Worm (Caenorhabditis elegans) whole organism, young adult: ENCODE data around the gene srbc-33.

ENCODE experiments used
- B0261.1 ChIP-seq: sonication (generic microtip); optimal IDR thresholded peaks from 2 replicates; lab custom pipeline; 2016; ENCODE audit warnings: mild to moderate bottlenecking, missing genetic modification characterization, moderate library complexity, missing compliant biosample characterization
- C06A6.2 ChIP-seq: fragments of 200-800 bp; sonication (Bioruptor generic); conservative IDR thresholded peaks from 2 replicates; pipeline ENCODE4 v1.3.6; 2022; ENCODE audit warnings: missing genetic modification characterization, missing compliant biosample characterization
- F23B12.7 ChIP-seq: sonication (generic microtip); optimal IDR thresholded peaks from 2 replicates; lab custom pipeline; 2017; ENCODE audit warnings: missing genetic modification characterization, mild to moderate bottlenecking, missing compliant biosample characterization, antibody characterized with exemption, moderate library complexity; ENCODE audit not compliant: insufficient read depth
- F39B2.1 ChIP-seq: fragments of 200-800 bp; sonication (Bioruptor generic); IDR thresholded peaks from 2 replicates; pipeline ENCODE4 v1.3.6; 2022; ENCODE audit warnings: missing genetic modification reagents, missing genetic modification characterization, missing compliant biosample characterization
- F57C9.4 ChIP-seq: sonication (generic microtip); optimal IDR thresholded peaks from 2 replicates; lab custom pipeline; 2017; ENCODE audit warnings: mild to moderate bottlenecking, missing genetic modification characterization, missing compliant biosample characterization
- K12H6.12 ChIP-seq: fragments of 200-800 bp; sonication (Bioruptor generic); optimal IDR thresholded peaks from 2 replicates; lab custom pipeline; 2018; ENCODE audit warnings: mild to moderate bottlenecking, missing genetic modification characterization, missing compliant biosample characterization
- T26A5.8 ChIP-seq: sonication (generic microtip); optimal IDR thresholded peaks from 2 replicates; lab custom pipeline; 2016; ENCODE audit warnings: missing genetic modification characterization, missing compliant biosample characterization
- Y53F4B.3 ChIP-seq: fragments of 200-800 bp; sonication (Bioruptor generic); IDR thresholded peaks from 2 replicates; pipeline ENCODE4 v1.3.6; 2022; ENCODE audit warnings: missing genetic modification reagents, missing genetic modification characterization, missing compliant biosample characterization
- Y56A3A.18 ChIP-seq: fragments of 200-800 bp; sonication (Bioruptor generic); IDR thresholded peaks from 2 replicates; pipeline ENCODE4 v1.3.6; 2022; ENCODE audit warnings: missing genetic modification reagents, missing genetic modification characterization, missing compliant biosample characterization
- ZK185.1 ChIP-seq: sonication (generic microtip); optimal IDR thresholded peaks from 2 replicates; lab custom pipeline; 2016; ENCODE audit warnings: mild to moderate bottlenecking, missing genetic modification characterization, missing compliant biosample characterization; ENCODE audit not compliant: poor library complexity, severe bottlenecking
- attf-5 ChIP-seq: fragments of 200-800 bp; sonication (Bioruptor generic); optimal IDR thresholded peaks from 2 replicates; lab custom pipeline; 2018; ENCODE audit warnings: mild to moderate bottlenecking, missing genetic modification characterization, missing compliant biosample characterization
- ccch-3 ChIP-seq: fragments of 200-800 bp; sonication (Bioruptor generic); optimal IDR thresholded peaks from 2 replicates; lab custom pipeline; 2018; ENCODE audit warnings: mild to moderate bottlenecking, missing genetic modification characterization, missing compliant biosample characterization
- cebp-2 ChIP-seq: fragments of 200-800 bp; sonication (Bioruptor generic); IDR thresholded peaks from 2 replicates; pipeline ENCODE4 v1.3.6; 2022; ENCODE audit warnings: missing genetic modification characterization, missing compliant biosample characterization
- ceh-27 ChIP-seq: fragments of 200-800 bp; sonication (Bioruptor generic); optimal IDR thresholded peaks from 2 replicates; lab custom pipeline; 2018; ENCODE audit warnings: mild to moderate bottlenecking, missing genetic modification characterization, moderate library complexity, missing compliant biosample characterization
- ceh-91 ChIP-seq: fragments of 200-800 bp; sonication (Bioruptor generic); IDR thresholded peaks from 2 replicates; pipeline ENCODE4 v1.3.6; 2022; ENCODE audit warnings: missing genetic modification reagents, missing genetic modification characterization, missing compliant biosample characterization
- dox-1 ChIP-seq: fragments of 200-800 bp; sonication (Bioruptor generic); IDR thresholded peaks from 2 replicates; pipeline ENCODE4 v1.3.6; 2022; ENCODE audit warnings: missing genetic modification reagents, missing genetic modification characterization, missing compliant biosample characterization
- efl-1 ChIP-seq: fragments of 150-350 bp; optimal IDR thresholded peaks from 2 replicates; lab custom pipeline; 2014; ENCODE audit warnings: missing biosample characterization, missing genetic modification reagents, missing genetic modification characterization
- fkh-3 ChIP-seq: sonication (generic microtip); optimal IDR thresholded peaks from 2 replicates; lab custom pipeline; 2016; ENCODE audit warnings: mild to moderate bottlenecking, missing genetic modification characterization, missing compliant biosample characterization
- gei-17 ChIP-seq: fragments of 200-800 bp; sonication (Bioruptor generic); optimal IDR thresholded peaks from 2 replicates; lab custom pipeline; 2018; ENCODE audit warnings: mild to moderate bottlenecking, missing genetic modification characterization, missing compliant biosample characterization
- him-1 ChIP-seq: sonication (generic microtip); optimal IDR thresholded peaks from 2 replicates; lab custom pipeline; 2016; ENCODE audit warnings: missing genotype, missing genetic modification reagents, missing genetic modification characterization, missing compliant biosample characterization
- hmg-20 ChIP-seq: fragments of 200-800 bp; sonication (Bioruptor generic); IDR thresholded peaks from 2 replicates; pipeline ENCODE4 v1.3.6; 2022; ENCODE audit warnings: missing genetic modification reagents, missing genetic modification characterization, missing compliant biosample characterization
- hrde-1 ChIP-seq: sonication (generic microtip); optimal IDR thresholded peaks from 2 replicates; lab custom pipeline; 2016; ENCODE audit warnings: missing genetic modification characterization, mild to moderate bottlenecking, missing compliant biosample characterization, moderate library complexity, missing genotype, missing genetic modification reagents, borderline replicate concordance
- hsf-1 ChIP-seq: fragments of 200-800 bp; sonication (Bioruptor generic); IDR thresholded peaks from 2 replicates; pipeline ENCODE4 v1.3.6; 2022; ENCODE audit warnings: missing genetic modification reagents, missing genetic modification characterization, missing compliant biosample characterization
- lag-1 ChIP-seq: fragments of 200-800 bp; sonication (Bioruptor generic); IDR thresholded peaks from 2 replicates; pipeline ENCODE4 v1.3.6; 2022; ENCODE audit warnings: missing genetic modification reagents, missing genetic modification characterization, missing compliant biosample characterization
- let-526 ChIP-seq: fragments of 200-800 bp; sonication (Bioruptor generic); IDR thresholded peaks from 2 replicates; pipeline ENCODE4 v1.3.6; 2022; ENCODE audit warnings: missing genetic modification reagents, missing genetic modification characterization, missing compliant biosample characterization
- lin-54 ChIP-seq: fragments of 200-800 bp; sonication (Bioruptor generic); optimal IDR thresholded peaks from 2 replicates; lab custom pipeline; 2018; ENCODE audit warnings: mild to moderate bottlenecking, missing genetic modification characterization, missing compliant biosample characterization
- lsy-27 ChIP-seq: sonication (generic microtip); optimal IDR thresholded peaks from 2 replicates; lab custom pipeline; 2017; ENCODE audit warnings: missing genetic modification characterization, mild to moderate bottlenecking, missing compliant biosample characterization, antibody characterized with exemption, missing genotype, borderline replicate concordance; ENCODE audit not compliant: insufficient read depth
- madf-3 ChIP-seq: fragments of 200-800 bp; sonication (Bioruptor generic); IDR thresholded peaks from 2 replicates; pipeline ENCODE4 v1.3.6; 2022; ENCODE audit warnings: missing genetic modification reagents, missing genetic modification characterization, missing compliant biosample characterization
- madf-6 ChIP-seq: fragments of 200-800 bp; sonication (Bioruptor generic); IDR thresholded peaks from 2 replicates; pipeline ENCODE4 v1.3.6; 2022; ENCODE audit warnings: missing genetic modification reagents, missing genetic modification characterization, missing compliant biosample characterization
- mel-28 ChIP-seq: sonication (generic microtip); optimal IDR thresholded peaks from 2 replicates; lab custom pipeline; 2016; ENCODE audit warnings: borderline replicate concordance, mild to moderate bottlenecking, missing genetic modification characterization, missing compliant biosample characterization
- mxl-1 ChIP-seq: sonication (generic microtip); optimal IDR thresholded peaks from 2 replicates; lab custom pipeline; 2016; ENCODE audit warnings: missing genetic modification characterization, missing compliant biosample characterization
- nfya-2 ChIP-seq: fragments of 200-800 bp; sonication (Bioruptor generic); IDR thresholded peaks from 2 replicates; pipeline ENCODE4 v1.3.6; 2022; ENCODE audit warnings: missing genetic modification reagents, missing genetic modification characterization, missing compliant biosample characterization
- rpc-1 ChIP-seq, 2 experiments: fragments of 150-350 bp in 1 of 2; sonication (generic microtip) in 1 of 2; optimal IDR thresholded peaks; 2 replicates each; lab custom pipeline; 2014 to 2018; ENCODE audit warnings: missing biosample characterization in 1 of 2, missing genetic modification characterization in 1 of 2, missing genetic modification reagents in 1 of 2, missing genotype in 1 of 2
- sdz-38 ChIP-seq: sonication (generic microtip); optimal IDR thresholded peaks from 2 replicates; lab custom pipeline; 2016; ENCODE audit warnings: missing genotype, missing genetic modification characterization, missing compliant biosample characterization
- snpc-3.4 ChIP-seq: sonication (generic microtip); optimal IDR thresholded peaks from 2 replicates; lab custom pipeline; 2017; ENCODE audit warnings: missing genetic modification characterization, mild to moderate bottlenecking, missing compliant biosample characterization, antibody characterized with exemption, moderate library complexity, missing genotype, missing genetic modification reagents
- sptf-2 ChIP-seq: fragments of 200-800 bp; sonication (Bioruptor generic); optimal IDR thresholded peaks from 2 replicates; lab custom pipeline; 2018; ENCODE audit warnings: mild to moderate bottlenecking, missing genetic modification characterization, missing compliant biosample characterization
- unc-130 ChIP-seq: sonication (generic microtip); optimal IDR thresholded peaks from 2 replicates; lab custom pipeline; 2016; ENCODE audit warnings: missing genetic modification reagents, missing genetic modification characterization, missing compliant biosample characterization
- zim-3 ChIP-seq: sonication (generic microtip); optimal IDR thresholded peaks from 2 replicates; lab custom pipeline; 2017; ENCODE audit warnings: mild to moderate bottlenecking, missing genetic modification characterization, moderate library complexity, missing compliant biosample characterization
- ztf-18 ChIP-seq: sonication (generic microtip); optimal IDR thresholded peaks from 2 replicates; lab custom pipeline; 2016; ENCODE audit warnings: missing genotype, mild to moderate bottlenecking, missing genetic modification characterization, missing compliant biosample characterization
- ztf-28 ChIP-seq: fragments of 200-800 bp; sonication (Bioruptor generic); IDR thresholded peaks from 2 replicates; pipeline ENCODE4 v1.3.6; 2022; ENCODE audit warnings: missing genetic modification reagents, missing genetic modification characterization, missing compliant biosample characterization

Gene srbc-33

ce11 chrV:3484702-3485101, at the start of gene srbc-33:
Gene srbc-33 (minus strand): TSS chrV:3484802.
- TF ChIP-seq efl-1 (GFP tag; lab: Kevin White, UChicago) (no peak), him-1 (no peak), F39B2.1 (GFP tag; lab: Robert Waterston, UW) (no peak), K12H6.12 (tag; lab: Kevin White, UChicago) (no peak), madf-6 (no peak), hsf-1 (GFP tag; lab: Robert Waterston, UW) (no peak), Y56A3A.18 (no peak), attf-5 (GFP tag; lab: Kevin White, UChicago) (no peak), Y53F4B.3 (GFP tag; lab: Robert Waterston, UW) (no peak), C06A6.2 (no peak), dox-1 (GFP tag; lab: Robert Waterston, UW) (no peak), ztf-28 (no peak), B0261.1 (tag; lab: Kevin White, UChicago) (no peak)

ce11 chrV:3530403-3530802, 45.8 kb upstream of the srbc-33 start, which contains the start of gene srbc-66:
Gene srbc-66 (plus strand): TSS chrV:3530703.
- TF ChIP-seq madf-3 (GFP tag; lab: Robert Waterston, UW), result no peak
- TF ChIP-seq ztf-18 (tag; lab: Kevin White, UChicago), result no peak
- TF ChIP-seq lin-54, result no peak
- no peak for TF ChIP-seq hrde-1 (tag; lab: Kevin White, UChicago)
- TF ChIP-seq sdz-38 (tag; lab: Kevin White, UChicago), result no peak
- no peak for TF ChIP-seq rpc-1 (optimal IDR thresholded peaks at IDR 0.05; lab: Kevin White, UChicago)
- no peak for TF ChIP-seq rpc-1 (tag; optimal IDR thresholded peaks at IDR 0.05; lab: Kevin White, UChicago)
- no peak for TF ChIP-seq gei-17 (GFP tag; lab: Kevin White, UChicago)
- TF ChIP-seq lsy-27 (tag; lab: Kevin White, UChicago), result no peak
- TF ChIP-seq zim-3 (tag; lab: Kevin White, UChicago), result no peak
- no peak for TF ChIP-seq mel-28
- no peak for TF ChIP-seq T26A5.8 (tag; lab: Kevin White, UChicago)
- TF ChIP-seq fkh-3 (tag; lab: Kevin White, UChicago), result no peak

ce11 chrV:3526882-3527281, 42.3 kb upstream of the srbc-33 start, which contains the start of gene str-260:
Gene str-260 (plus strand): TSS chrV:3527182.
- TF ChIP-seq ceh-27 (GFP tag; lab: Kevin White, UChicago) (no peak), hmg-20 (GFP tag; lab: Robert Waterston, UW) (no peak), Y56A3A.18 (no peak), F23B12.7 (tag; lab: Kevin White, UChicago) (no peak), cebp-2 (GFP tag; lab: Robert Waterston, UW) (no peak), K12H6.12 (tag; lab: Kevin White, UChicago) (no peak), madf-6 (no peak), dox-1 (GFP tag; lab: Robert Waterston, UW) (no peak), hsf-1 (GFP tag; lab: Robert Waterston, UW) (no peak), madf-3 (GFP tag; lab: Robert Waterston, UW) (no peak), let-526 (no peak), lag-1 (GFP tag; lab: Robert Waterston, UW) (no peak), ccch-3 (no peak)
- TF ChIP-seq, all 124 proteins: peak for 0

- TF ChIP-seq ceh-91 (GFP tag; lab: Robert Waterston, UW), result no peak
- TF ChIP-seq Y53F4B.3 (GFP tag; lab: Robert Waterston, UW), result no peak
- TF ChIP-seq F57C9.4 (tag; lab: Kevin White, UChicago), result no peak
- no peak for TF ChIP-seq unc-130 (GFP tag; lab: Kevin White, UChicago)
- no peak for TF ChIP-seq nfya-2 (GFP tag; lab: Robert Waterston, UW)
- no peak for TF ChIP-seq mxl-1
- TF ChIP-seq sptf-2 (GFP tag; lab: Kevin White, UChicago), result no peak
- TF ChIP-seq ZK185.1 (tag; lab: Kevin White, UChicago), result no peak
- TF ChIP-seq snpc-3.4 (tag; lab: Kevin White, UChicago), result no peak
- no peak for TF ChIP-seq madf-3 (GFP tag; lab: Robert Waterston, UW)
Measured at ce11 chrV:3524970-3525369, 40.4 kb upstream of the srbc-33 start, which contains the start of gene T24A6.7. Gene T24A6.7 (plus strand): TSS chrV:3525270.
